Worm (Caenorhabditis elegans): ENCODE measurements around the gene srh-92.

The srh-92 gene

DNA sequence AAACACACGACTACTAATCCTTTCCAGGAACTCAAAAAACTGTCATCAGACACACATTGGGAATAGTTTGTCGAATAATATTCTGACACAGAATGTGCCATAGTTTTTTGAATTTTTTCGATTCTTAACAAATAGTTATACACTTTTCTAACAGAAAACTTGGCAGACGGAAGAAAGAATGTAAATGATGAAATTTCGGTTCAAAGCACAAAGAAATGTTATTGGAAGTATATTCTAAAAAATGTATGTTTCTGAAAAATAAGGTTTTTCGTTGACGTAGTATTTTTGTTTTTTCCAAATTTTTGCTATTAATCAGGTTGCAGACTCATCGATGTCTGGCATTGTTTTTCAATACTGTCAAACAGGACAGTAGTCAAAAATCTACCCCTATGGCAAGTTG, at the start of gene srh-92:
Gene srh-92 (minus strand): TSS at position 101 of the 400 bp plus-strand sequence.
- TF ChIP-seq nhr-25 (tag; optimal IDR thresholded peaks at IDR 0.05), result no peak
- TF ChIP-seq sma-3 (GFP tag; optimal IDR thresholded peaks at IDR 0.05), result no peak
- TF ChIP-seq egl-27 (tag; optimal IDR thresholded peaks at IDR 0.05), result no peak
- no peak for TF ChIP-seq skn-1 (tag; optimal IDR thresholded peaks at IDR 0.05)
- no peak for TF ChIP-seq unc-55 (GFP tag; optimal IDR thresholded peaks at IDR 0.05)
- TF ChIP-seq Y55F3AM.14 (GFP tag; optimal IDR thresholded peaks at IDR 0.05), result no peak
- TF ChIP-seq mab-5 (tag; optimal IDR thresholded peaks at IDR 0.05), result no peak
- TF ChIP-seq sma-9 (GFP tag; optimal IDR thresholded peaks at IDR 0.05), result no peak
- TF ChIP-seq sma-9 (tag; optimal IDR thresholded peaks at IDR 0.05), result no peak
- no peak for TF ChIP-seq nhr-10 (tag; optimal IDR thresholded peaks at IDR 0.05)
- no peak for TF ChIP-seq snpc-4 (tag; optimal IDR thresholded peaks at IDR 0.05)
- no peak for TF ChIP-seq elt-3 (tag; optimal IDR thresholded peaks at IDR 0.05)
- no peak for TF ChIP-seq nhr-12 (tag; optimal IDR thresholded peaks at IDR 0.05)
- no peak for TF ChIP-seq mdl-1 (tag; optimal IDR thresholded peaks at IDR 0.05)

- TF ChIP-seq nhr-10 (tag; optimal IDR thresholded peaks at IDR 0.05) (no peak), sma-9 (GFP tag; optimal IDR thresholded peaks at IDR 0.05) (peak; percentile 1), sma-9 (tag; optimal IDR thresholded peaks at IDR 0.05) (no peak), nhr-12 (tag; optimal IDR thresholded peaks at IDR 0.05) (no peak), nhr-25 (tag; optimal IDR thresholded peaks at IDR 0.05) (no peak), unc-39 (tag; optimal IDR thresholded peaks at IDR 0.05) (no peak)
These were observed 47.8 kb upstream of the srh-92 start, which contains the start of the genes str-31 and nhr-172 for ce11 chrV:7508566-7509044. str-31 (minus strand) TSS chrV:7508666. nhr-172 (plus strand) TSS chrV:7508994.

DNA sequence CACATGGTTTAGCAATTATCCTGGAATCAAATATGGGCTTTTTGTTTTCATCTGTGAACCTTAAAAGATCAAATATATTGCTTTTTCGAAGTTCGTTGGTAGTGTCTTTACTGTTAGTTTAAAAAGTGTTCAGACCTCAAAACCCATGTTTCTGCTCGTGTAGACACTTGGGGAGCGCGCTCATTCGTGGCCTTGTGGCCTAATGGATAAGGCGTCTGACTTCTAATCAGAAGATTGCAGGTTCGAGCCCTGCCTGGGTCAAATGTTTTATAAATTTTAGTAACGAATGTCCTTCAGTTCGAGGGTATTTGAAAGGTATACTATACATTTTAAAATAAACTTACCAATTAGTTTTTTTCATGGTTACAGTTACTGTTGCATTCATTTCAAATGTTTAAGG, 45.4 kb upstream of the srh-92 start:
- no peak for TF ChIP-seq gmeb-1 (tag; optimal IDR thresholded peaks at IDR 0.05)
- peak; percentile 10 for TF ChIP-seq nhr-21 (tag; optimal IDR thresholded peaks at IDR 0.05)
- peak; percentile 34 for TF ChIP-seq sma-9 (GFP tag; optimal IDR thresholded peaks at IDR 0.05)
- TF ChIP-seq sma-9 (tag; optimal IDR thresholded peaks at IDR 0.05), result no peak

DNA sequence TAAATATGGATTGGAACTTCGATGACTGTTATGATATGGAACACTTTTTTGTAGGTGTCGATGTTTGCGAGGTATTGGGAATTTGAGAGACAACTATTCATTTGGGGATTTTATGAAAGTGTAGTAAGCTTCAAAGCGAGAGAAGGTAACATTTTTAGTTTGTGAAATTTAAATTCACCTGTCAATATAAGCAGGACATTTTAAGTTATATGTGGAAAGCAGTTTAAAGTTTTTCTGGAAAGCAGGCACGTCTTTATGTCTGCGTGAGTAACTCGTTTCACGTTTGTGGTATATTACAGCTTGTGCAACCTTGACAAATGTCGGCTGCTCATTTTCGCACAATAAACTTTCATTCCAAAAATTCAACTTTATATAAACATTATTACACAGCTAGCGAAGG, 43.5 kb upstream of the srh-92 start, which contains the start of gene srh-229:
Gene srh-229 (minus strand): TSS at position 101 of the 400 bp plus-strand sequence.
- no peak for TF ChIP-seq ztf-11 (tag; optimal IDR thresholded peaks at IDR 0.05)
- TF ChIP-seq nhr-129 (tag; optimal IDR thresholded peaks at IDR 0.05), result no peak
- no peak for TF ChIP-seq R02D3.7 (tag; optimal IDR thresholded peaks at IDR 0.05)
- no peak for TF ChIP-seq snpc-4 (tag; optimal IDR thresholded peaks at IDR 0.05)

ce11 chrV:7501194-7501593, 40.4 kb upstream of the srh-92 start:
- TF ChIP-seq nhr-21 (tag; optimal IDR thresholded peaks at IDR 0.05) (no peak), nhr-23 (tag; optimal IDR thresholded peaks at IDR 0.05) (no peak), nhr-77 (tag; optimal IDR thresholded peaks at IDR 0.05) (no peak), mdl-1 (tag; optimal IDR thresholded peaks at IDR 0.05) (no peak), unc-39 (tag; optimal IDR thresholded peaks at IDR 0.05) (no peak), nhr-6 (tag; optimal IDR thresholded peaks at IDR 0.05) (no peak), nhr-12 (tag; optimal IDR thresholded peaks at IDR 0.05) (no peak), ceh-82 (tag; optimal IDR thresholded peaks at IDR 0.05) (no peak), mab-5 (tag; optimal IDR thresholded peaks at IDR 0.05) (no peak), ztf-11 (tag; optimal IDR thresholded peaks at IDR 0.05) (no peak), sma-3 (GFP tag; optimal IDR thresholded peaks at IDR 0.05) (no peak), unc-55 (GFP tag; optimal IDR thresholded peaks at IDR 0.05) (no peak), F13H6.1 (tag; optimal IDR thresholded peaks at IDR 0.05) (no peak), nhr-237 (tag; optimal IDR thresholded peaks at IDR 0.05) (no peak), blmp-1 (tag; optimal IDR thresholded peaks at IDR 0.05; ENCODE audit: insufficient read depth) (no peak), nhr-11 (tag; optimal IDR thresholded peaks at IDR 0.05) (no peak)

DNA sequence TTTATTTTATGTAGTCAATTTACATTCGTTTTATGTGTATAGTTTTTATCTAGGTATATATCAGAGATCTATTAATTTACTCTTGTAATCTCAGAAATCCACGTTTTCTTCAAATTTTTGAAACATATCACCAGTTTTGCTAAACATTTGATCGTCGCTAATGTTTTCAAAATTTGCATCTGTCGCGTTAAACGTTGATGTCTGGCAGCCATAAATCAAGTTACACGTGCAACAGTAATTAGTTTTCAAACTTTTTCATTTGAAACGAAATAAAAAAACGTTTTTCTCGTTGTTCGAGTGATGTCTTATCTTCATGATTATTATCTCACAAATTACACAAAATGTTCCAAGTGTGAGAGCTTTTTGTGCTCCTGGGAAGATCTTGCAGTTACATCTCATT, 36.6 kb upstream of the srh-92 start, which contains the start of gene srh-79:
Gene srh-79 (plus strand): TSS at position 301 of the 400 bp plus-strand sequence.
- TF ChIP-seq nhr-11 (tag; optimal IDR thresholded peaks at IDR 0.05), result no peak
- TF ChIP-seq lin-39 (tag; optimal IDR thresholded peaks at IDR 0.05), result no peak
- no peak for TF ChIP-seq C34F6.9 (tag; optimal IDR thresholded peaks at IDR 0.05)
- TF ChIP-seq nhr-25 (tag; optimal IDR thresholded peaks at IDR 0.05), result no peak
- TF ChIP-seq aly-2 (tag; optimal IDR thresholded peaks at IDR 0.05), result no peak
- no peak for TF ChIP-seq crh-2 (tag; optimal IDR thresholded peaks at IDR 0.05)
- no peak for TF ChIP-seq dmd-4 (tag; optimal IDR thresholded peaks at IDR 0.05)
- no peak for TF ChIP-seq nhr-129 (tag; optimal IDR thresholded peaks at IDR 0.05)
- no peak for TF ChIP-seq elt-1 (tag; optimal IDR thresholded peaks at IDR 0.05)
- TF ChIP-seq zag-1 (tag; optimal IDR thresholded peaks at IDR 0.05), result no peak
- no peak for TF ChIP-seq Y55F3AM.14 (GFP tag; optimal IDR thresholded peaks at IDR 0.05)
- TF ChIP-seq ztf-11 (tag; optimal IDR thresholded peaks at IDR 0.05), result no peak
- TF ChIP-seq nhr-237 (tag; optimal IDR thresholded peaks at IDR 0.05), result no peak
- TF ChIP-seq F13H6.1 (tag; optimal IDR thresholded peaks at IDR 0.05), result no peak
- no peak for TF ChIP-seq ama-1 (optimal IDR thresholded peaks at IDR 0.05)
- no peak for TF ChIP-seq nhr-10 (tag; optimal IDR thresholded peaks at IDR 0.05)

All from whole organism, L2 larva.